In the genomic region with DNA sequence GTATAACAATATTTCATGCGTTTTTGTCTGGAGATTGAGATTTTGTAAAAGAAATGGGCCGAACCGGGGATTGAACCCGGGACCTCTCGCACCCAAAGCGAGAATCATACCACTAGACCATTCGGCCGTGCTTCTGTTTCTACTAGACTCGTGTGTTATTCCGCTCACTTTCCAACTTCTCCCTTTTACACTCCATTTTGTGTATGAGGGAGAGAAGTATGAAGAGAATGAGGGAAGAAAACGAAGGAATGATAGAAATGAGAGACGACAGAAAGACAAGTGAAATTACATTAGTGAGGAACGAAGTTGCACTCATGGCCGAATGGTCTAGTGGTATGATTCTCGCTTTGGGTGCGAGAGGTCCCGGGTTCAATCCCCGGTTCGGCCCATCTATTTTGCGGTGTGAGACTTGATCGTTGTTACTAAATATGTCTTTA, we compare ENCODE assay signal across 4 worm cellular contexts.
TF ChIP-seq lines count a peak whose summit lies in the region.

No protein-coding gene starts in this region.

TF ChIP-seq in whole organism, L2 larva, 48 proteins besides CTCF, POLR2A, EP300 and RAD21 (continued from another document):
- TF ChIP-seq ztf-11 (tag; optimal IDR thresholded peaks at IDR 0.05; lab: Kevin White, UChicago) (peak; percentile 60), peb-1 (tag; optimal IDR thresholded peaks at IDR 0.05; lab: Kevin White, UChicago) (no peak), nhr-25 (tag; optimal IDR thresholded peaks at IDR 0.05; lab: Kevin White, UChicago) (peak; percentile 87), R02D3.7 (tag; optimal IDR thresholded peaks at IDR 0.05; lab: Kevin White, UChicago) (no peak), ZK546.5 (tag; optimal IDR thresholded peaks at IDR 0.05; lab: Kevin White, UChicago) (no peak), unc-55 (GFP tag; optimal IDR thresholded peaks at IDR 0.05; lab: Kevin White, UChicago) (peak; percentile 82), lin-39 (tag; optimal IDR thresholded peaks at IDR 0.05; lab: Kevin White, UChicago) (peak; percentile 45), nhr-12 (tag; optimal IDR thresholded peaks at IDR 0.05; lab: Kevin White, UChicago) (peak; percentile 54), ceh-16 (tag; optimal IDR thresholded peaks at IDR 0.05; lab: Kevin White, UChicago) (peak; percentile 70), nhr-237 (tag; optimal IDR thresholded peaks at IDR 0.05; lab: Kevin White, UChicago) (peak; percentile 23), nhr-77 (tag; optimal IDR thresholded peaks at IDR 0.05; lab: Kevin White, UChicago) (no peak), ztf-1 (GFP tag; conservative IDR thresholded peaks at IDR 0.05; lab: Robert Waterston, UW) (no peak), nhr-6 (tag; optimal IDR thresholded peaks at IDR 0.05; lab: Kevin White, UChicago) (peak; percentile 75), mdl-1 (tag; optimal IDR thresholded peaks at IDR 0.05; lab: Kevin White, UChicago) (peak; percentile 15 to 75), aly-2 (tag; optimal IDR thresholded peaks at IDR 0.05; lab: Kevin White, UChicago) (no peak), mbf-1 (tag; optimal IDR thresholded peaks at IDR 0.05; lab: Kevin White, UChicago) (no peak), unc-62 (GFP tag; optimal IDR thresholded peaks at IDR 0.05; lab: Kevin White, UChicago) (peak; percentile 6), snpc-4 (tag; optimal IDR thresholded peaks at IDR 0.05; lab: Kevin White, UChicago) (no peak), sma-9 (GFP tag; optimal IDR thresholded peaks at IDR 0.05; lab: Kevin White, UChicago) (peak; percentile 89), sma-9 (tag; optimal IDR thresholded peaks at IDR 0.05; lab: Kevin White, UChicago) (no peak), nhr-10 (tag; optimal IDR thresholded peaks at IDR 0.05; lab: Kevin White, UChicago) (peak; percentile 61), mab-5 (tag; optimal IDR thresholded peaks at IDR 0.05; lab: Kevin White, UChicago) (peak; percentile 61), gmeb-1 (tag; optimal IDR thresholded peaks at IDR 0.05; lab: Kevin White, UChicago) (peak; percentile 69), C34F6.9 (tag; optimal IDR thresholded peaks at IDR 0.05; lab: Kevin White, UChicago) (peak; percentile 87), egl-27 (tag; optimal IDR thresholded peaks at IDR 0.05; lab: Kevin White, UChicago) (peak; percentile 92), crh-2 (tag; optimal IDR thresholded peaks at IDR 0.05; lab: Kevin White, UChicago) (peak; percentile 92), ztf-4 (tag; optimal IDR thresholded peaks at IDR 0.05; lab: Kevin White, UChicago) (peak; percentile 90)

TF ChIP-seq in whole organism, L4 larva, 104 proteins besides CTCF, POLR2A, EP300 and RAD21 (continued from another document and continues in another):
- TF ChIP-seq dpl-1 (GFP tag; optimal IDR thresholded peaks at IDR 0.05; lab: Kevin White, UChicago) (peak; percentile 52), egl-43 (GFP tag; IDR thresholded peaks at IDR 0.05; lab: Robert Waterston, UW) (peak; percentile 98), ceh-44 (GFP tag; IDR thresholded peaks at IDR 0.05; lab: Robert Waterston, UW) (peak; percentile 58; the same call in 1 of the 2 replicates), dve-1 (tag; optimal IDR thresholded peaks at IDR 0.05; lab: Kevin White, UChicago; ENCODE audit: insufficient read depth) (peak; percentile 73), lin-29 (GFP tag; IDR thresholded peaks at IDR 0.05; lab: Robert Waterston, UW) (peak; percentile 64; the same call in 1 of the 2 replicates), gei-8 (GFP tag; optimal IDR thresholded peaks at IDR 0.05; lab: Kevin White, UChicago) (peak; percentile 93), lin-13 (GFP tag; optimal IDR thresholded peaks at IDR 0.05; lab: Kevin White, UChicago) (peak; percentile 66), nhr-28 (tag; optimal IDR thresholded peaks at IDR 0.05; lab: Kevin White, UChicago) (peak; percentile 59), nhr-10 (tag; optimal IDR thresholded peaks at IDR 0.05; lab: Kevin White, UChicago) (peak; percentile 67), zip-11 (GFP tag; IDR thresholded peaks at IDR 0.05; lab: Robert Waterston, UW) (0 out of 2 replicates have a peak, but pooled peaks have one; percentile 26), ceh-32 (tag; optimal IDR thresholded peaks at IDR 0.05; lab: Kevin White, UChicago; ENCODE audit: poor library complexity) (peak; percentile 67), nhr-11 (tag; optimal IDR thresholded peaks at IDR 0.05; lab: Kevin White, UChicago) (peak; percentile 82), F44E2.7 (GFP tag; IDR thresholded peaks at IDR 0.05; lab: Robert Waterston, UW) (0 out of 2 replicates have a peak, but pooled peaks have one; percentile 59), ceh-62 (tag; optimal IDR thresholded peaks at IDR 0.05; lab: Kevin White, UChicago) (no peak), skn-1 (tag; optimal IDR thresholded peaks at IDR 0.05; lab: Kevin White, UChicago) (no peak), fos-1 (tag; optimal IDR thresholded peaks at IDR 0.05; lab: Kevin White, UChicago) (no peak), mdt-29 (GFP tag; IDR thresholded peaks at IDR 0.05; lab: Robert Waterston, UW) (peak; percentile 85), zfp-2 (tag; optimal IDR thresholded peaks at IDR 0.05; lab: Kevin White, UChicago) (peak; percentile 48), nhr-111 (GFP tag; optimal IDR thresholded peaks at IDR 0.05; lab: Kevin White, UChicago) (peak; percentile 85), T26A8.4 (GFP tag; IDR thresholded peaks at IDR 0.05; lab: Robert Waterston, UW) (peak; percentile 93), nhr-77 (tag; optimal IDR thresholded peaks at IDR 0.05; lab: Kevin White, UChicago) (peak; percentile 48), lin-38 (GFP tag; IDR thresholded peaks at IDR 0.05; lab: Robert Waterston, UW) (peak; percentile 84), ctbp-1 (GFP tag; IDR thresholded peaks at IDR 0.05; lab: Robert Waterston, UW) (peak; percentile 98), lin-15B (tag; optimal IDR thresholded peaks at IDR 0.05; lab: Kevin White, UChicago) (no peak), spr-1 (tag; optimal IDR thresholded peaks at IDR 0.05; lab: Kevin White, UChicago) (peak; percentile 86), rbr-2 (tag; optimal IDR thresholded peaks at IDR 0.05; lab: Kevin White, UChicago) (peak; percentile 92), ztf-11 (tag; optimal IDR thresholded peaks at IDR 0.05; lab: Kevin White, UChicago) (no peak), snpc-1.2 (GFP tag; IDR thresholded peaks at IDR 0.05; lab: Robert Waterston, UW) (peak; percentile 93), pqm-1 (tag; optimal IDR thresholded peaks at IDR 0.05; lab: Kevin White, UChicago) (peak; percentile 7), lsy-2 (tag; optimal IDR thresholded peaks at IDR 0.05; lab: Kevin White, UChicago) (peak; percentile 74 to 85), hlh-11 (tag; optimal IDR thresholded peaks at IDR 0.05; lab: Kevin White, UChicago) (peak; percentile 83), daf-16 (GFP tag; optimal IDR thresholded peaks at IDR 0.05; lab: Kevin White, UChicago) (peak; percentile 86 to 90), daf-16 (tag; optimal IDR thresholded peaks at IDR 0.05; lab: Kevin White, UChicago) (peak; percentile 75)

TF ChIP-seq in whole organism, late embryonic, 69 proteins besides CTCF, POLR2A, EP300 and RAD21 (continued from another document and continues in another):
- TF ChIP-seq hlh-30 (tag; optimal IDR thresholded peaks at IDR 0.05; lab: Kevin White, UChicago; ENCODE audit: insufficient read depth) = peak; percentile 41
- peak; percentile 85 for TF ChIP-seq ceh-18 (tag; optimal IDR thresholded peaks at IDR 0.05; lab: Kevin White, UChicago)
- TF ChIP-seq pag-3 (tag; optimal IDR thresholded peaks at IDR 0.05; lab: Kevin White, UChicago; ENCODE audit: borderline replicate concordance) = peak; percentile 41
- peak; percentile 80 for TF ChIP-seq C38D4.7 (GFP tag; optimal IDR thresholded peaks at IDR 0.05; lab: Kevin White, UChicago)
- peak; percentile 69 for TF ChIP-seq ets-4 (tag; optimal IDR thresholded peaks at IDR 0.05; lab: Kevin White, UChicago)
- TF ChIP-seq pax-1 (tag; optimal IDR thresholded peaks at IDR 0.05; lab: Kevin White, UChicago) = no peak
- peak; percentile 79 for TF ChIP-seq ref-2 (tag; optimal IDR thresholded peaks at IDR 0.05; lab: Kevin White, UChicago)
- peak; percentile 91 for TF ChIP-seq pqm-1 (tag; optimal IDR thresholded peaks at IDR 0.05; lab: Kevin White, UChicago)
- TF ChIP-seq sdc-2 (tag; optimal IDR thresholded peaks at IDR 0.05; lab: Kevin White, UChicago) = peak; percentile 88
- TF ChIP-seq elt-4 (tag; optimal IDR thresholded peaks at IDR 0.05; lab: Kevin White, UChicago) = no peak
- peak; percentile 90 for TF ChIP-seq ztf-16 (tag; optimal IDR thresholded peaks at IDR 0.05; lab: Kevin White, UChicago)
- peak; percentile 87 for TF ChIP-seq pat-9 (tag; optimal IDR thresholded peaks at IDR 0.05; lab: Kevin White, UChicago)
- TF ChIP-seq F13H6.1 (tag; optimal IDR thresholded peaks at IDR 0.05; lab: Kevin White, UChicago) = peak; percentile 84
- peak; percentile 75 for TF ChIP-seq sox-2 (GFP tag; IDR thresholded peaks at IDR 0.05; lab: Robert Waterston, UW)
- TF ChIP-seq npax-4 (tag; optimal IDR thresholded peaks at IDR 0.05; lab: Kevin White, UChicago) = peak; percentile 70
- peak; percentile 77 for TF ChIP-seq hlh-6 (tag; optimal IDR thresholded peaks at IDR 0.05; lab: Kevin White, UChicago)
- peak; percentile 95 for TF ChIP-seq ceh-14 (tag; optimal IDR thresholded peaks at IDR 0.05; lab: Kevin White, UChicago)
- peak; percentile 89 for TF ChIP-seq dmd-4 (tag; optimal IDR thresholded peaks at IDR 0.05; lab: Kevin White, UChicago; ENCODE audit: borderline replicate concordance)
- TF ChIP-seq T23F11.4 (GFP tag; optimal IDR thresholded peaks at IDR 0.05; lab: Kevin White, UChicago) = peak; percentile 81
- TF ChIP-seq dve-1 (tag; optimal IDR thresholded peaks at IDR 0.05; lab: Kevin White, UChicago) = peak; percentile 89
- TF ChIP-seq nhr-11 (tag; optimal IDR thresholded peaks at IDR 0.05; lab: Kevin White, UChicago) = no peak
- TF ChIP-seq ttx-3 (tag; optimal IDR thresholded peaks at IDR 0.05; lab: Kevin White, UChicago) = peak; percentile 78
- TF ChIP-seq hlh-13 (GFP tag; optimal IDR thresholded peaks at IDR 0.05; lab: Kevin White, UChicago) = peak; percentile 89
- peak; percentile 78 for TF ChIP-seq rnt-1 (tag; optimal IDR thresholded peaks at IDR 0.05; lab: Kevin White, UChicago)
- peak; percentile 65 for TF ChIP-seq unc-86 (tag; optimal IDR thresholded peaks at IDR 0.05; lab: Kevin White, UChicago)
- TF ChIP-seq ahr-1 (tag; optimal IDR thresholded peaks at IDR 0.05; lab: Kevin White, UChicago) = peak; percentile 74
- peak; percentile 89 for TF ChIP-seq elt-2 (tag; optimal IDR thresholded peaks at IDR 0.05; lab: Kevin White, UChicago)
- peak; percentile 83 for TF ChIP-seq ceh-45 (GFP tag; IDR thresholded peaks at IDR 0.05; lab: Robert Waterston, UW)
- TF ChIP-seq pros-1 (tag; optimal IDR thresholded peaks at IDR 0.05; lab: Kevin White, UChicago) = no peak
- peak; percentile 55 for TF ChIP-seq eyg-1 (tag; optimal IDR thresholded peaks at IDR 0.05; lab: Kevin White, UChicago)
- peak; percentile 62 for TF ChIP-seq hlh-8 (tag; optimal IDR thresholded peaks at IDR 0.05; lab: Kevin White, UChicago)
- peak; percentile 78 for TF ChIP-seq ceh-30 (tag; optimal IDR thresholded peaks at IDR 0.05; lab: Kevin White, UChicago)
- TF ChIP-seq che-1 (tag; optimal IDR thresholded peaks at IDR 0.05; lab: Kevin White, UChicago) = peak; percentile 82
- TF ChIP-seq nhr-232 (tag; optimal IDR thresholded peaks at IDR 0.05; lab: Kevin White, UChicago) = peak; percentile 76
- TF ChIP-seq ceh-24 (tag; optimal IDR thresholded peaks at IDR 0.05; lab: Kevin White, UChicago) = peak; percentile 52
- TF ChIP-seq mec-3 (tag; optimal IDR thresholded peaks at IDR 0.05; lab: Kevin White, UChicago; ENCODE audit: borderline replicate concordance) = peak; percentile 28

TF ChIP-seq in whole organism, mixed stage, embryonic, 35 proteins besides CTCF, POLR2A, EP300 and RAD21 (continued from another document):
- peak; percentile 86 for TF ChIP-seq nhr-237 (tag; optimal IDR thresholded peaks at IDR 0.05; lab: Kevin White, UChicago)
- peak; percentile 72 for TF ChIP-seq ceh-43 (GFP tag; optimal IDR thresholded peaks at IDR 0.05; lab: Kevin White, UChicago)
- TF ChIP-seq sem-2 (GFP tag; optimal IDR thresholded peaks at IDR 0.05; lab: Kevin White, UChicago) = peak; percentile 66
- TF ChIP-seq ztf-11 (tag; optimal IDR thresholded peaks at IDR 0.05; lab: Kevin White, UChicago) = no peak
- peak; percentile 23 for TF ChIP-seq elt-1 (tag; optimal IDR thresholded peaks at IDR 0.05; lab: Kevin White, UChicago; ENCODE audit: borderline replicate concordance, insufficient read depth)
- TF ChIP-seq snpc-4 (tag; optimal IDR thresholded peaks at IDR 0.05; lab: Kevin White, UChicago) = no peak
- peak; percentile 98 for TF ChIP-seq ces-1 (GFP tag; optimal IDR thresholded peaks at IDR 0.05; lab: Kevin White, UChicago)
